Worm (Caenorhabditis elegans) whole organism, mixed stage, embryonic: ENCODE results near the gene dpy-2.

Source experiments
- elt-1 ChIP-seq: sonication (generic microtip); optimal IDR thresholded peaks from 2 replicates; lab custom pipeline; 2017; ENCODE audit warnings: missing genetic modification characterization, mild to moderate bottlenecking, missing compliant biosample characterization, antibody characterized with exemption, moderate library complexity, borderline replicate concordance; ENCODE audit not compliant: insufficient read depth
- elt-3 ChIP-seq: fragments of 150-350 bp; optimal IDR thresholded peaks from 2 replicates; lab custom pipeline; 2014; ENCODE audit warnings: missing biosample characterization, missing genetic modification characterization
- mep-1 ChIP-seq: fragments of 150-350 bp; optimal IDR thresholded peaks from 2 replicates; lab custom pipeline; 2017; ENCODE audit warnings: missing biosample characterization, missing genetic modification reagents, missing genetic modification characterization, inconsistent platforms
- nhr-76 ChIP-seq: sonication (generic microtip); optimal IDR thresholded peaks from 2 replicates; lab custom pipeline; 2017; ENCODE audit warnings: missing biosample characterization, missing genetic modification characterization
- snpc-4 ChIP-seq: fragments of 150-350 bp; optimal IDR thresholded peaks from 2 replicates; lab custom pipeline; 2014; ENCODE audit warnings: missing biosample characterization, missing genetic modification characterization
- ztf-11 ChIP-seq: fragments of 150-350 bp; optimal IDR thresholded peaks from 2 replicates; lab custom pipeline; 2014; ENCODE audit warnings: missing biosample characterization, missing genetic modification characterization

DNA sequence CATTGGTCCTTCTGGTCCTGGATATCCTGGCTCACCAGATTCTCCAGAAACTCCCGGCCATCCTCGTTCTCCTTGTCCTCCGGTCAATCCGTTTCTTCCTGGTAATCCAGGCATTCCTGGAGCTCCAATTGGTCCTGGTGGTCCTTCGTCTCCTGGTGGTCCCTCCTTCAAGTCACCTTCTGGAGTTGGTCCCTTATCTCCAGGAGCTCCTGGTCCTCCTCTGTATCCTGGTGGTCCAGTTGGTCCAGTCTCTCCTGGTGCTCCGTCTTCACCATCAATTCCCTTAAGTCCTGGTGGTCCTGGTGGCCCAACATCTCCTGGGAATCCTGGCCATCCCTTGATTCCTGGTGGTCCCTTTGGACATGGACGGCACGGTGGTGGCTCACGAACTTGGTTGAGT lies 3.5 kb upstream of the dpy-2 start:
- no peak for TF ChIP-seq mep-1
- no peak for TF ChIP-seq nhr-76 (tag; lab: Kevin White, UChicago)
- TF ChIP-seq ztf-11 = no peak
- TF ChIP-seq snpc-4 (tag; lab: Kevin White, UChicago) = no peak
- TF ChIP-seq elt-3 = no peak
- no peak for TF ChIP-seq elt-1 (tag; lab: Kevin White, UChicago)
